Worm (Caenorhabditis elegans) whole organism, early embryonic: ENCODE results near the gene cdc-73.

Experiments used
- B0310.2 ChIP-seq: sonication (generic microtip); optimal IDR thresholded peaks from 2 replicates; lab custom pipeline; 2016; ENCODE audit warnings: mild to moderate bottlenecking, missing genetic modification characterization, missing compliant biosample characterization
- F13C5.2 ChIP-seq: sonication (generic microtip); optimal IDR thresholded peaks from 2 replicates; lab custom pipeline; 2017; ENCODE audit warnings: mild to moderate bottlenecking, missing genetic modification characterization, inconsistent platforms, missing compliant biosample characterization
- aly-1 ChIP-seq: sonication (generic microtip); optimal IDR thresholded peaks from 2 replicates; lab custom pipeline; 2016; ENCODE audit warnings: missing genetic modification characterization, missing compliant biosample characterization
- ama-1 ChIP-seq: fragments of 150-350 bp; optimal IDR thresholded peaks from 2 replicates; lab custom pipeline; 2014
- ceh-13 ChIP-seq: fragments of 200-800 bp; sonication (Bioruptor generic); optimal IDR thresholded peaks from 2 replicates; lab custom pipeline; 2018; ENCODE audit warnings: mild to moderate bottlenecking, missing genetic modification characterization, missing compliant biosample characterization
- ceh-36 ChIP-seq: sonication (generic microtip); optimal IDR thresholded peaks from 2 replicates; lab custom pipeline; 2016; ENCODE audit warnings: missing genetic modification characterization, inconsistent platforms, missing compliant biosample characterization
- ets-7 ChIP-seq: sonication (generic microtip); optimal IDR thresholded peaks from 2 replicates; lab custom pipeline; 2016; ENCODE audit warnings: missing genotype, missing genetic modification characterization, missing compliant biosample characterization
- flt-1 ChIP-seq: fragments of 200-800 bp; sonication (Bioruptor generic); IDR thresholded peaks from 2 replicates; pipeline ENCODE4 v1.3.6; 2022; ENCODE audit warnings: missing genetic modification characterization, missing compliant biosample characterization
- hmbx-1 ChIP-seq: sonication (generic microtip); optimal IDR thresholded peaks from 2 replicates; lab custom pipeline; 2016; ENCODE audit warnings: mild to moderate bottlenecking, missing genetic modification characterization, missing compliant biosample characterization
- hmg-4 ChIP-seq: fragments of 200-800 bp; sonication (Bioruptor generic); optimal IDR thresholded peaks from 2 replicates; lab custom pipeline; 2018; ENCODE audit warnings: mild to moderate bottlenecking, missing genetic modification characterization, missing compliant biosample characterization
- hnd-1 ChIP-seq: sonication (generic microtip); optimal IDR thresholded peaks from 2 replicates; lab custom pipeline; 2016; ENCODE audit warnings: missing genetic modification characterization, missing compliant biosample characterization
- pes-1 ChIP-seq: fragments of 200-800 bp; sonication (Bioruptor generic); IDR thresholded peaks from 2 replicates; pipeline ENCODE4 v1.3.6; 2022; ENCODE audit warnings: missing genetic modification reagents, missing genetic modification characterization, missing compliant biosample characterization
- scrt-1 ChIP-seq: fragments of 200-800 bp; sonication (Bioruptor generic); IDR thresholded peaks from 2 replicates; pipeline ENCODE4 v1.3.6; 2022; ENCODE audit warnings: missing genetic modification characterization, missing compliant biosample characterization
- sea-1 ChIP-seq: fragments of 200-800 bp; sonication (Bioruptor generic); conservative IDR thresholded peaks from 2 replicates; pipeline ENCODE4 v1.3.6; 2022; ENCODE audit warnings: missing genetic modification characterization, missing compliant biosample characterization
- tbx-11 ChIP-seq: fragments of 200-800 bp; sonication (Bioruptor generic); IDR thresholded peaks from 2 replicates; pipeline ENCODE4 v1.3.6; 2022; ENCODE audit warnings: missing genetic modification characterization, missing compliant biosample characterization
- tbx-37 ChIP-seq: fragments of 200-800 bp; sonication (Bioruptor generic); conservative IDR thresholded peaks from 2 replicates; pipeline ENCODE4 v1.3.6; 2022; ENCODE audit warnings: missing genetic modification reagents, missing genetic modification characterization, missing compliant biosample characterization
- tra-4 ChIP-seq: sonication (generic microtip); optimal IDR thresholded peaks from 2 replicates; lab custom pipeline; 2017; ENCODE audit warnings: missing genetic modification characterization, missing compliant biosample characterization

cdc-73 gene

ce11 chrIV:4021847-4022780, 20.3 kb upstream of the cdc-73 start:
- no peak for TF ChIP-seq ets-7 (tag; lab: Kevin White, UChicago)
- no peak for TF ChIP-seq aly-1 (tag; lab: Kevin White, UChicago)

ce11 chrIV:4024159-4025004, 18.0 kb upstream of the cdc-73 start:
- TF ChIP-seq aly-1 (tag; lab: Kevin White, UChicago) (no peak), hnd-1 (no peak), ceh-13 (GFP tag; lab: Kevin White, UChicago) (no peak), tbx-11 (no peak), scrt-1 (GFP tag; lab: Robert Waterston, UW) (no peak), pes-1 (GFP tag; lab: Robert Waterston, UW) (no peak), ceh-36 (tag; lab: Kevin White, UChicago) (no peak), sea-1 (GFP tag; lab: Robert Waterston, UW) (no peak), hmg-4 (GFP tag; lab: Kevin White, UChicago) (no peak), ama-1 (no peak), tbx-37 (GFP tag; lab: Robert Waterston, UW) (no peak), flt-1 (GFP tag; lab: Robert Waterston, UW) (no peak)

ce11 chrIV:4025923-4026322, 16.5 kb upstream of the cdc-73 start:
- TF ChIP-seq tra-4, result no peak
- no peak for TF ChIP-seq aly-1 (tag; lab: Kevin White, UChicago)
- no peak for TF ChIP-seq ceh-36 (tag; lab: Kevin White, UChicago)
- no peak for TF ChIP-seq hmbx-1 (tag; lab: Kevin White, UChicago)
- no peak for TF ChIP-seq tbx-37 (GFP tag; lab: Robert Waterston, UW)
- TF ChIP-seq sea-1 (GFP tag; lab: Robert Waterston, UW), result no peak
- TF ChIP-seq ceh-13 (GFP tag; lab: Kevin White, UChicago), result no peak
- TF ChIP-seq scrt-1 (GFP tag; lab: Robert Waterston, UW), result no peak
- TF ChIP-seq F13C5.2 (tag; lab: Kevin White, UChicago), result no peak

DNA sequence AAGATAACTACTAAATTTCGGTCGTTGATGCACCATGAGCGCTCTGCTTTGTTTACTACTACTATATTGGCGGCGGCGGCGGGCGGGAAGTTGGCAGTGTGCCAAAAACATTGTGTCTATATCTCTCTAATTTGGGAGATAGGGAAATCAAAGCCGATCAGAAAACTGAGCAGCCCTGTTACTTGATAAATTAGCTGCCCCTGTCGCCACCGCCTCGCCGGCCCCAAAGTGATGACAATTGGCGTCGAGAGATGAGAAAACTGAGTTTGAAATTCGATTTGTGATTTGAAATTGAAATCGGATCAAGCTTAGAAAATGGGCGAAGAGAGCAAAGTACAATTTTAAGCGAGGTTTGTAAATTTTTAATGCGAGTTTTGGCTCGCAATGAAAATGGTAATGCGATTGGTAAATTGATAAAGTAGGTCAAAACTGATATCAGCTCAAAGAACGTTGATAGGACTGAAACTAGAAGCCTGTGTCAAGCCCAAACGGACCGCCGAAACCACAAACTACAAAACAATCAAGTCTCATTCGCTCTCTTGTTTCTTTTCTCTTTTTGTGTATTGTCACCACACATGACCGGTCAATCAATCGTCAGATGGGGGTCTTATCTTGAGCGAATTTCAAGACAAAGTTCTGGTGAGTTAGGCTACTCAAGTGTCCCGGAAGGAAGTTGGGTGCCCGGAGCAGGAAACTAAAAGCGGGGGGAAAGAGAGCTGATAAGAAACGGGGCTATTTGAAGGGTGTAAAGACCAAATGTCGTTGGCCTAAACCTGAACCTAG, 15.1 kb upstream of the cdc-73 start:
- TF ChIP-seq hmbx-1 (tag; lab: Kevin White, UChicago) (no peak), flt-1 (GFP tag; lab: Robert Waterston, UW) (no peak), sea-1 (GFP tag; lab: Robert Waterston, UW) (no peak), pes-1 (GFP tag; lab: Robert Waterston, UW) (no peak), B0310.2 (tag; lab: Kevin White, UChicago) (no peak), ceh-36 (tag; lab: Kevin White, UChicago) (no peak), ets-7 (tag; lab: Kevin White, UChicago) (no peak), ceh-13 (GFP tag; lab: Kevin White, UChicago) (no peak), tbx-11 (no peak), hmg-4 (GFP tag; lab: Kevin White, UChicago) (no peak), ama-1 (no peak)

DNA sequence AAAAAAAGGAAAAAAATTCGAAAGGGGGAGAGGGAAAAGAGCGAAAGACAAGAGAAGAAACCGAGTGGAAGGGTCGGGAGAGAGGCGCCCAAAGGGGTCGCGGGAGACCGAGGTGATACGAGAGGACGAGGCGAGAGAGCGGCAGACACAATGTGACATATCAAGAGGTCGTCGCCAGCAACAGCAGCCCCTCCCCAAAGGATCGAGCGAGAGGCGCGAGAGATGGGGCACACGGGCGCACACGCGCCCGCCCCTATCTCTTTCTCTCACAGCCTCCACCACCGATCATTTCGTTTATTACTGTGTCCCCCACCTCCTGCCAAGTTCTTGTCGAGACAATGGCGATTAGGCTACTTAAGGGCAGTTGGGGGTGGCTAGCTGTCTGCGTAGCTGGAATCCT, 14.2 kb upstream of the cdc-73 start:
- TF ChIP-seq aly-1 (tag; lab: Kevin White, UChicago) (peak; percentile 39), hnd-1 (no peak)

DNA sequence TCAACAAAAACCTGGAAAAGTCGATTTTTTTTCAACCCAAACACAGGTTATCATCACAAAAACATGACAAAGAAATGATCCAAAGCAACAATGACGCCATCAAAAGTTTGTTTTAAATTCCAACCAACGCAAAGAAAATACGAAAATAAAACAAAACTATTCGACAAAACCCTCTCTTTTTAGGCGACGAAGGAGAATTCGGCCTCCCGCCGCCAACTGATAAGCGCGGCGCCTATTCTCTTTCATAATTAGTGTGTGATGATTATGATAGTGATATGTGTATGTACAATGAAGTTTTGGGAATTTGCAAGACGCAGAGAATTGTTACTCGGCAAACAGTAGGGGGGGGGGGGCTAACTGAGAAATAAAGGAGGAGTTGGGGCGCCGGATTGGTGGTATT, 13.1 kb upstream of the cdc-73 start:
- TF ChIP-seq ceh-13 (GFP tag; lab: Kevin White, UChicago) (no peak), pes-1 (GFP tag; lab: Robert Waterston, UW) (no peak), aly-1 (tag; lab: Kevin White, UChicago) (no peak), F13C5.2 (tag; lab: Kevin White, UChicago) (no peak), ets-7 (tag; lab: Kevin White, UChicago) (no peak)

ce11 chrIV:4030917-4031599, 11.3 kb upstream of the cdc-73 start:
- TF ChIP-seq ceh-36 (tag; lab: Kevin White, UChicago), result no peak
- no peak for TF ChIP-seq sea-1 (GFP tag; lab: Robert Waterston, UW)
- no peak for TF ChIP-seq tbx-37 (GFP tag; lab: Robert Waterston, UW)
- no peak for TF ChIP-seq ets-7 (tag; lab: Kevin White, UChicago)
- TF ChIP-seq aly-1 (tag; lab: Kevin White, UChicago), result no peak
- TF ChIP-seq pes-1 (GFP tag; lab: Robert Waterston, UW), result no peak
- TF ChIP-seq hnd-1, result no peak
- TF ChIP-seq tra-4, result no peak
- TF ChIP-seq flt-1 (GFP tag; lab: Robert Waterston, UW), result no peak
- no peak for TF ChIP-seq ama-1
- no peak for TF ChIP-seq B0310.2 (tag; lab: Kevin White, UChicago)
